Fruit fly (Drosophila melanogaster): ENCODE data around the gene Ost48.

Gene Ost48

dm6 chrX:9142224-9142802 lies 16.0 kb downstream of the Ost48 start, which contains the start of gene CG7065 (continued):
- TF ChIP-seq CG7556 (GFP tag; optimal IDR thresholded peaks at IDR 0.05) (no peak), Sry-δ (GFP tag; optimal IDR thresholded peaks at IDR 0.05) (peak; percentile 73), CG17328 (GFP tag; IDR thresholded peaks at IDR 0.05) (no peak), Doc3 (GFP tag; IDR thresholded peaks at IDR 0.05; ENCODE audit: partially characterized antibody) (0 out of 3 replicates have a peak, but pooled peaks have one; percentile 36), caup (GFP tag; optimal IDR thresholded peaks at IDR 0.05; ENCODE audit: severe bottlenecking) (no peak), Ssrp (tag; optimal IDR thresholded peaks at IDR 0.05) (no peak), CG11247 (GFP tag; IDR thresholded peaks at IDR 0.05) (no peak)

- TF ChIP-seq CG31388 (GFP tag; optimal IDR thresholded peaks at IDR 0.05) (no peak), ems (GFP tag; optimal IDR thresholded peaks at IDR 0.05) (peak; percentile 67), Nf-YA (GFP tag; IDR thresholded peaks at IDR 0.05) (peak; percentile 49), CG17568 (GFP tag; optimal IDR thresholded peaks at IDR 0.05) (no peak), bab2 (GFP tag; optimal IDR thresholded peaks at IDR 0.05) (peak; percentile 71), ken (GFP tag; IDR thresholded peaks at IDR 0.05) (peak; percentile 84), CG11247 (GFP tag; IDR thresholded peaks at IDR 0.05) (peak; percentile 72), nau (GFP tag; optimal IDR thresholded peaks at IDR 0.05) (no peak), crol (GFP tag; IDR thresholded peaks at IDR 0.05) (peak; percentile 18; the same call in 1 of the 2 replicates), Dbx (GFP tag; IDR thresholded peaks at IDR 0.05) (peak; percentile 78), CG15073 (GFP tag; optimal IDR thresholded peaks at IDR 0.05) (no peak), CG16863 (GFP tag; optimal IDR thresholded peaks at IDR 0.05) (peak; percentile 73), CG11696 (GFP tag; IDR thresholded peaks at IDR 0.05) (peak; percentile 38; the same call in 1 of the 2 replicates), CG18262 (tag; optimal IDR thresholded peaks at IDR 0.05) (peak; percentile 75), Mad (GFP tag; optimal IDR thresholded peaks at IDR 0.05) (peak; percentile 67), ham (GFP tag; IDR thresholded peaks at IDR 0.05) (peak; percentile 55; the same call in 1 of the 2 replicates), CG8478 (optimal IDR thresholded peaks at IDR 0.05) (no peak), inv (GFP tag; IDR thresholded peaks at IDR 0.05; ENCODE audit: partially characterized antibody) (no peak), CG9876 (GFP tag; optimal IDR thresholded peaks at IDR 0.05) (peak; percentile 47), CG7839 (tag; optimal IDR thresholded peaks at IDR 0.05) (peak; percentile 51), CG1603 (tag; optimal IDR thresholded peaks at IDR 0.05) (peak; percentile 86), unc-4 (GFP tag; IDR thresholded peaks at IDR 0.05; ENCODE audit: partially characterized antibody) (no peak), corto (GFP tag; optimal IDR thresholded peaks at IDR 0.05) (no peak), CG10366 (GFP tag; IDR thresholded peaks at IDR 0.05) (peak; percentile 81), Trl (optimal IDR thresholded peaks at IDR 0.05) (no peak), Trl (GFP tag; optimal IDR thresholded peaks at IDR 0.05) (peak; percentile 74), dmrt99B (tag; optimal IDR thresholded peaks at IDR 0.05) (no peak), CG11085 (GFP tag; IDR thresholded peaks at IDR 0.05) (peak; percentile 75), insv (GFP tag; optimal IDR thresholded peaks at IDR 0.05) (peak in 1 of 2 experiments; percentile 21), CG32772 (GFP tag; IDR thresholded peaks at IDR 0.05) (peak; percentile 78), grn (GFP tag; optimal IDR thresholded peaks at IDR 0.05) (peak; percentile 31), Neu2 (GFP tag; optimal IDR thresholded peaks at IDR 0.05; ENCODE audit: borderline replicate concordance) (no peak), vfl (GFP tag; optimal IDR thresholded peaks at IDR 0.05) (peak; percentile 46), CG17328 (GFP tag; IDR thresholded peaks at IDR 0.05) (peak; percentile 85), oc (tag; optimal IDR thresholded peaks at IDR 0.05) (peak; percentile 61), sens (GFP tag) (peak; percentile 94), CG4404 (GFP tag; IDR thresholded peaks at IDR 0.05) (peak; percentile 85), CG4730 (GFP tag; IDR thresholded peaks at IDR 0.05) (peak; percentile 67), CG16779 (GFP tag; IDR thresholded peaks at IDR 0.05) (peak; percentile 52; the same call in 1 of the 2 replicates), dpn (GFP tag; optimal IDR thresholded peaks at IDR 0.05) (peak; percentile 72 to 76), Doc3 (GFP tag; IDR thresholded peaks at IDR 0.05; ENCODE audit: partially characterized antibody) (no peak), CG17829 (tag; optimal IDR thresholded peaks at IDR 0.05) (peak; percentile 70), sd (tag; optimal IDR thresholded peaks at IDR 0.05) (peak; percentile 36), CG6765 (GFP tag; optimal IDR thresholded peaks at IDR 0.05) (peak; percentile 43), CG6689 (GFP tag; IDR thresholded peaks at IDR 0.05) (peak; percentile 82)
These were observed 17.1 kb downstream of the Ost48 start for dm6 chrX:9141219-9141618.
